Worm (Caenorhabditis elegans): Measurements from ENCODE around the gene ZK105.1.
A peak's percentile ranks its signal among the peaks of the same experiment; 100 is the strongest.

- no peak for TF ChIP-seq nfya-1 (tag; optimal IDR thresholded peaks at IDR 0.05; ENCODE audit: borderline replicate concordance, insufficient read depth)
- no peak for TF ChIP-seq ama-1 (optimal IDR thresholded peaks at IDR 0.05)
- peak in 1 of 2 experiments; percentile 43 for TF ChIP-seq ama-1 (GFP tag; optimal IDR thresholded peaks at IDR 0.05)
- no peak for TF ChIP-seq pha-4 (tag; optimal IDR thresholded peaks at IDR 0.05)
- TF ChIP-seq ccch-3 (GFP tag; optimal IDR thresholded peaks at IDR 0.05): no peak
- TF ChIP-seq F10E7.11 (tag; optimal IDR thresholded peaks at IDR 0.05): no peak
- 0 out of 2 replicates have a peak, but pooled peaks have one; percentile 12 for TF ChIP-seq mcd-1 (GFP tag; IDR thresholded peaks at IDR 0.05)
- no peak for TF ChIP-seq nhr-27 (tag; optimal IDR thresholded peaks at IDR 0.05)
- no peak for TF ChIP-seq gei-17 (GFP tag; optimal IDR thresholded peaks at IDR 0.05)
- TF ChIP-seq sea-2 (GFP tag; IDR thresholded peaks at IDR 0.05): no peak
- no peak for TF ChIP-seq tbx-9 (tag; optimal IDR thresholded peaks at IDR 0.05; ENCODE audit: borderline replicate concordance)
- no peak for TF ChIP-seq lir-1 (GFP tag; conservative IDR thresholded peaks at IDR 0.05)
- TF ChIP-seq rpc-1 (optimal IDR thresholded peaks at IDR 0.05): no peak
- TF ChIP-seq rpc-1 (tag; optimal IDR thresholded peaks at IDR 0.05): no peak
- TF ChIP-seq unc-130 (GFP tag; optimal IDR thresholded peaks at IDR 0.05): no peak
- no peak for TF ChIP-seq snpc-4 (GFP tag; optimal IDR thresholded peaks at IDR 0.05)
- no peak for TF ChIP-seq snpc-4 (tag; optimal IDR thresholded peaks at IDR 0.05)
These were observed 19.5 kb downstream of the ZK105.1 start for ce11 chrV:7733240-7733765.

Data from whole organism, young adult.